Fruit fly (Drosophila melanogaster) whole organism, wandering third instar larva: ENCODE measurements around the gene CycE.

Source experiments
- CG32264 ChIP-seq: fragments of 200-800 bp; sonication (Bioruptor generic); optimal IDR thresholded peaks from 2 replicates; lab custom pipeline; 2016; ENCODE audit warnings: missing biosample characterization, missing genetic modification characterization
- CrebA ChIP-seq: fragments of 200-800 bp; sonication (Bioruptor generic); optimal IDR thresholded peaks from 2 replicates; lab custom pipeline; 2016; ENCODE audit warnings: missing biosample characterization, mild to moderate bottlenecking, missing genetic modification characterization, borderline replicate concordance
- Dif ChIP-seq: fragments of 200-275, 200-300 bp; sonication (Bioruptor generic); optimal IDR thresholded peaks from 2 replicates; lab custom pipeline; 2018; ENCODE audit warnings: missing biosample characterization, missing genetic modification characterization; ENCODE audit not compliant: partially characterized antibody
- GATAd ChIP-seq: sonication (Bioruptor generic); optimal IDR thresholded peaks from 2 replicates; lab custom pipeline; 2016; ENCODE audit warnings: missing biosample characterization, missing genetic modification characterization
- HLH106 ChIP-seq: fragments of 200-800 bp; optimal IDR thresholded peaks from 3 replicates; lab custom pipeline; 2019; ENCODE audit warnings: missing biosample characterization, mild to moderate bottlenecking, missing genetic modification characterization, moderate library complexity
- Hnf4 ChIP-seq: fragments of 200-800 bp; sonication (Bioruptor generic); optimal IDR thresholded peaks from 2 replicates; lab custom pipeline; 2016; ENCODE audit warnings: missing biosample characterization, mild to moderate bottlenecking, missing genetic modification characterization
- Hr78 ChIP-seq: fragments of >200 bp; optimal IDR thresholded peaks from 2 replicates; lab custom pipeline; 2017; ENCODE audit warnings: missing biosample characterization, missing genetic modification characterization
- Hr83 ChIP-seq: fragments of 200-300 bp; sonication (Bioruptor generic); optimal IDR thresholded peaks from 2 replicates; lab custom pipeline; 2016; ENCODE audit warnings: missing biosample characterization, mild to moderate bottlenecking, missing genetic modification characterization, moderate library complexity; ENCODE audit not compliant: poor library complexity, severe bottlenecking
- Jra ChIP-seq: sonication (Bioruptor generic); optimal IDR thresholded peaks from 2 replicates; lab custom pipeline; 2016; ENCODE audit warnings: missing biosample characterization, missing genetic modification characterization
- Mio ChIP-seq: sonication (Bioruptor generic); optimal IDR thresholded peaks from 2 replicates; lab custom pipeline; 2016; ENCODE audit warnings: missing biosample characterization, missing genetic modification characterization
- N ChIP-seq: fragments of >200 bp; optimal IDR thresholded peaks from 2 replicates; lab custom pipeline; 2018; ENCODE audit warnings: missing biosample characterization, missing external identifiers, missing genetic modification characterization
- OdsH ChIP-seq: fragments of 200-800 bp; sonication (Bioruptor generic); optimal IDR thresholded peaks from 2 replicates; lab custom pipeline; 2016; ENCODE audit warnings: missing biosample characterization, mild to moderate bottlenecking, missing genetic modification characterization
- Rel ChIP-seq, 2 experiments: fragments of 200-800 bp; sonication (Bioruptor generic) in 1 of 2; optimal IDR thresholded peaks; 2 replicates in 1 of 2; 3 replicates in 1 of 2; lab custom pipeline; 2016 to 2019; ENCODE audit warnings: mild to moderate bottlenecking in 2 of 2, missing biosample characterization in 2 of 2, missing genetic modification characterization in 2 of 2, moderate library complexity in 1 of 2
- Sp1 ChIP-seq: fragments of 200-800 bp; sonication (Bioruptor generic); optimal IDR thresholded peaks from 3 replicates; lab custom pipeline; 2019; ENCODE audit warnings: missing biosample characterization, mild to moderate bottlenecking, missing genetic modification characterization, moderate library complexity
- br ChIP-seq: fragments of 200-800 bp; sonication (Bioruptor generic); optimal IDR thresholded peaks from 2 replicates; lab custom pipeline; 2016; ENCODE audit warnings: missing biosample characterization, missing genetic modification characterization
- brk ChIP-seq: fragments of 200-800 bp; sonication (Bioruptor generic); optimal IDR thresholded peaks from 2 replicates; lab custom pipeline; 2016; ENCODE audit warnings: missing biosample characterization, mild to moderate bottlenecking, missing genetic modification characterization
- dl ChIP-seq, 2 experiments: fragments of 175-275, 200-275 bp in 1 of 2; fragments of 200-275 bp in 1 of 2; sonication (Bioruptor generic); optimal IDR thresholded peaks; lab custom pipeline; 2018; ENCODE audit warnings: mild to moderate bottlenecking in 2 of 2, missing biosample characterization in 2 of 2, missing genetic modification characterization in 2 of 2, moderate library complexity in 2 of 2; ENCODE audit not compliant: partially characterized antibody in 2 of 2, insufficient read depth in 1 of 2
- dmrt93B ChIP-seq: fragments of 200-800 bp; sonication (Bioruptor generic); optimal IDR thresholded peaks from 2 replicates; lab custom pipeline; 2018; ENCODE audit warnings: missing biosample characterization, mild to moderate bottlenecking, missing genetic modification characterization
- dsf ChIP-seq: sonication (Bioruptor generic); optimal IDR thresholded peaks from 2 replicates; lab custom pipeline; 2016; ENCODE audit warnings: missing biosample characterization, missing genetic modification characterization, borderline replicate concordance
- ey ChIP-seq: fragments of 200-800 bp; sonication (Bioruptor generic); optimal IDR thresholded peaks from 2 replicates; lab custom pipeline; 2016; ENCODE audit warnings: missing biosample characterization, missing genetic modification characterization
- foxo ChIP-seq, 2 experiments: fragments of 200-800 bp; sonication (Bioruptor generic); optimal IDR thresholded peaks; 2 replicates in 1 of 2; 3 replicates in 1 of 2; lab custom pipeline; 2016 to 2017; ENCODE audit warnings: missing biosample characterization in 2 of 2, missing genetic modification characterization in 2 of 2
- fru ChIP-seq: fragments of 200-800 bp; sonication (Bioruptor generic); optimal IDR thresholded peaks from 3 replicates; lab custom pipeline; 2016; ENCODE audit warnings: missing biosample characterization, mild to moderate bottlenecking, missing genetic modification characterization
- h ChIP-seq: fragments of 200-800 bp; sonication (Bioruptor generic); optimal IDR thresholded peaks from 3 replicates; lab custom pipeline; 2016; ENCODE audit warnings: missing biosample characterization, mild to moderate bottlenecking, missing genetic modification characterization
- jim ChIP-seq: fragments of 175-275, 200-325 bp; sonication (Bioruptor generic); optimal IDR thresholded peaks from 2 replicates; lab custom pipeline; 2016; ENCODE audit warnings: missing biosample characterization, mild to moderate bottlenecking, missing genetic modification characterization
- lola ChIP-seq: fragments of >200 bp; optimal IDR thresholded peaks from 2 replicates; lab custom pipeline; 2017; ENCODE audit warnings: missing biosample characterization, missing genetic modification characterization
- pan ChIP-seq: fragments of >200 bp; optimal IDR thresholded peaks from 2 replicates; lab custom pipeline; 2017
- psq ChIP-seq: fragments of 200-800 bp; sonication (Bioruptor generic); optimal IDR thresholded peaks from 3 replicates; lab custom pipeline; 2017; ENCODE audit warnings: missing biosample characterization, mild to moderate bottlenecking, missing genetic modification characterization, moderate library complexity
- rgr ChIP-seq: fragments of 200-800 bp; sonication (Bioruptor generic); optimal IDR thresholded peaks from 3 replicates; lab custom pipeline; 2016; ENCODE audit warnings: missing biosample characterization, mild to moderate bottlenecking, missing genetic modification characterization
- tai ChIP-seq: sonication (Bioruptor generic); optimal IDR thresholded peaks from 2 replicates; lab custom pipeline; 2016; ENCODE audit warnings: missing biosample characterization, missing genetic modification characterization
- usp ChIP-seq: fragments of >200 bp; optimal IDR thresholded peaks from 2 replicates; lab custom pipeline; 2017; ENCODE audit warnings: missing biosample characterization, missing genetic modification characterization
- woc ChIP-seq: sonication (Bioruptor generic); optimal IDR thresholded peaks from 2 replicates; lab custom pipeline; 2016; ENCODE audit warnings: missing biosample characterization, mild to moderate bottlenecking, missing genetic modification characterization

Gene CycE

dm6 chr2L:15745989-15746388 lies 2.0 kb downstream of the CycE start:
- no peak for TF ChIP-seq fru (GFP tag; lab: Kevin White, UChicago)

- TF ChIP-seq foxo (GFP tag; optimal IDR thresholded peaks at IDR 0.05; lab: Kevin White, UChicago) (no peak), Dif (peak; percentile 75), psq (GFP tag; lab: Kevin White, UChicago) (peak; percentile 97), HLH106 (no peak), GATAd (GFP tag; lab: Kevin White, UChicago) (no peak), Mio (GFP tag; lab: Kevin White, UChicago) (no peak), dl (GFP tag; optimal IDR thresholded peaks at IDR 0.05; lab: Kevin White, UChicago; ENCODE audit: insufficient read depth in 1 of 2, partially characterized antibody in 2 of 2) (peak; percentile 76 to 79), fru (GFP tag; lab: Kevin White, UChicago) (no peak), Jra (GFP tag; lab: Kevin White, UChicago) (no peak), OdsH (GFP tag; lab: Kevin White, UChicago) (no peak), Hr83 (GFP tag; lab: Kevin White, UChicago) (no peak), dsf (GFP tag; lab: Kevin White, UChicago) (no peak), Hr78 (GFP tag; lab: Kevin White, UChicago) (no peak), pan (lab: Kevin White, UChicago) (no peak), dmrt93B (GFP tag; lab: Kevin White, UChicago) (no peak), brk (peak; percentile 2), br (no peak), usp (GFP tag; lab: Kevin White, UChicago) (no peak), N (GFP tag; lab: Kevin White, UChicago) (no peak)
- TF ChIP-seq, all 38 proteins: peak for 4
These were observed 2.7 kb downstream of the CycE start for dm6 chr2L:15745036-15745854.

- TF ChIP-seq Jra (GFP tag; lab: Kevin White, UChicago) (peak; percentile 86), Mio (GFP tag; lab: Kevin White, UChicago) (peak; percentile 46), Hr83 (GFP tag; lab: Kevin White, UChicago) (no peak), brk (peak; percentile 66), dl (GFP tag; optimal IDR thresholded peaks at IDR 0.05; lab: Kevin White, UChicago; ENCODE audit: insufficient read depth in 1 of 2, partially characterized antibody in 2 of 2) (no peak), jim (GFP tag; lab: Kevin White, UChicago) (no peak), tai (GFP tag; lab: Kevin White, UChicago) (peak; percentile 83), HLH106 (peak; percentile 35), CG32264 (GFP tag; lab: Kevin White, UChicago) (no peak), Hr78 (GFP tag; lab: Kevin White, UChicago) (no peak), dmrt93B (GFP tag; lab: Kevin White, UChicago) (peak; percentile 6), h (GFP tag; lab: Kevin White, UChicago) (peak; percentile 53), ey (GFP tag; lab: Kevin White, UChicago) (peak; percentile 95), fru (GFP tag; lab: Kevin White, UChicago) (peak; percentile 96), rgr (GFP tag; lab: Kevin White, UChicago) (peak; percentile 91), br (peak; percentile 96), Sp1 (GFP tag; lab: Kevin White, UChicago) (peak; percentile 96), dsf (GFP tag; lab: Kevin White, UChicago) (peak; percentile 1), Rel (GFP tag; optimal IDR thresholded peaks at IDR 0.05; lab: Kevin White, UChicago) (no peak), Rel (tag; optimal IDR thresholded peaks at IDR 0.05; lab: Kevin White, UChicago) (peak; percentile 16), GATAd (GFP tag; lab: Kevin White, UChicago) (no peak), foxo (GFP tag; optimal IDR thresholded peaks at IDR 0.05; lab: Kevin White, UChicago) (peak in 1 of 2 experiments; percentile 94), Hnf4 (peak; percentile 87), usp (GFP tag; lab: Kevin White, UChicago) (no peak), OdsH (GFP tag; lab: Kevin White, UChicago) (peak; percentile 94), woc (GFP tag; lab: Kevin White, UChicago) (peak; percentile 85), lola (GFP tag; lab: Kevin White, UChicago) (no peak), psq (GFP tag; lab: Kevin White, UChicago) (peak; percentile 94), Dif (no peak), CrebA (GFP tag; lab: Kevin White, UChicago) (peak; percentile 23)
- TF ChIP-seq, all 38 proteins: peak for 20
These were observed 4.4 kb downstream of the CycE start for dm6 chr2L:15743578-15743977.
